Fruit fly (Drosophila melanogaster) whole organism, embryonic: ENCODE measurements around the gene CG32192.

ENCODE experiments used
- Bteb2 ChIP-seq: fragments of 200-800 bp; sonication (Bioruptor generic); optimal IDR thresholded peaks from 2 replicates; lab custom pipeline; 2016; ENCODE audit warnings: missing biosample characterization, missing genetic modification characterization
- CG10543 ChIP-seq: fragments of 200-800 bp; sonication (Bioruptor generic); optimal IDR thresholded peaks from 3 replicates; lab custom pipeline; 2017; ENCODE audit warnings: missing biosample characterization, mild to moderate bottlenecking, missing genetic modification characterization, moderate library complexity
- CG10654 ChIP-seq: fragments of 200-800 bp; sonication (Bioruptor generic); optimal IDR thresholded peaks from 2 replicates; lab custom pipeline; 2016; ENCODE audit warnings: missing biosample characterization, missing genetic modification characterization
- CG11560 ChIP-seq: fragments of 200-800 bp; sonication (Bioruptor generic); IDR thresholded peaks from 3 replicates; pipeline ENCODE4 v1.3.6; 2022; ENCODE audit warnings: missing biosample characterization, missing genetic modification characterization
- CG12236 ChIP-seq: fragments of 200-800 bp; sonication (Bioruptor generic); optimal IDR thresholded peaks from 2 replicates; lab custom pipeline; 2016; ENCODE audit warnings: missing biosample characterization, missing genetic modification characterization
- CG12659 ChIP-seq: fragments of 200-800 bp; sonication (Bioruptor generic); optimal IDR thresholded peaks from 3 replicates; lab custom pipeline; 2017; ENCODE audit warnings: mild to moderate bottlenecking, missing biosample characterization, missing genetic modification reagents, missing genetic modification characterization
- CG12769 ChIP-seq: fragments of 200-800 bp; sonication (Bioruptor generic); optimal IDR thresholded peaks from 2 replicates; lab custom pipeline; 2019; ENCODE audit warnings: missing biosample characterization, mild to moderate bottlenecking, missing genetic modification characterization, moderate library complexity
- CG12942 ChIP-seq: fragments of 200-800 bp; sonication (Bioruptor generic); optimal IDR thresholded peaks from 3 replicates; lab custom pipeline; 2016; ENCODE audit warnings: missing biosample characterization, missing genetic modification characterization
- CG14014 ChIP-seq: fragments of 200-800 bp; sonication (Bioruptor generic); IDR thresholded peaks from 2 replicates; pipeline ENCODE4 v1.3.6; 2022; ENCODE audit warnings: missing biosample characterization, missing genetic modification characterization
- CG15479 ChIP-seq: fragments of 200-800 bp; sonication (Bioruptor generic); optimal IDR thresholded peaks from 3 replicates; lab custom pipeline; 2019; ENCODE audit warnings: missing biosample characterization, mild to moderate bottlenecking, missing genetic modification characterization, moderate library complexity
- CG17568 ChIP-seq: fragments of 200-800 bp; sonication (Bioruptor generic); optimal IDR thresholded peaks from 2 replicates; lab custom pipeline; 2018; ENCODE audit warnings: missing biosample characterization, mild to moderate bottlenecking, missing genetic modification characterization, moderate library complexity
- CG18011 ChIP-seq: fragments of 200-800 bp; sonication (Bioruptor generic); optimal IDR thresholded peaks from 2 replicates; lab custom pipeline; 2017; ENCODE audit warnings: missing biosample characterization, missing genetic modification characterization, mild to moderate bottlenecking, moderate library complexity, missing genotype
- CG18599 ChIP-seq: fragments of 200-800 bp; sonication (Bioruptor generic); optimal IDR thresholded peaks from 3 replicates; lab custom pipeline; 2017; ENCODE audit warnings: missing biosample characterization, missing genetic modification characterization, mild to moderate bottlenecking, moderate library complexity, missing genetic modification reagents
- CG2199 ChIP-seq: fragments of 200-800 bp; sonication (Bioruptor generic); IDR thresholded peaks from 3 replicates; pipeline ENCODE4 v1.3.6; 2022; ENCODE audit warnings: missing biosample characterization, missing genetic modification characterization
- CG2875 ChIP-seq: fragments of 200-800 bp; sonication (Bioruptor generic); optimal IDR thresholded peaks from 2 replicates; lab custom pipeline; 2017; ENCODE audit warnings: missing biosample characterization, mild to moderate bottlenecking, missing genetic modification characterization, missing genetic modification reagents
- CG4424 ChIP-seq: fragments of 200-800 bp; sonication (Bioruptor generic); optimal IDR thresholded peaks from 3 replicates; lab custom pipeline; 2016; ENCODE audit warnings: missing biosample characterization, missing genetic modification characterization
- CG6765 ChIP-seq: fragments of 200-800 bp; sonication (Bioruptor generic); optimal IDR thresholded peaks from 3 replicates; lab custom pipeline; 2017; ENCODE audit warnings: missing biosample characterization, mild to moderate bottlenecking, missing genetic modification characterization
- CG6813 ChIP-seq: fragments of 200-800 bp; sonication (Bioruptor generic); optimal IDR thresholded peaks from 2 replicates; lab custom pipeline; 2017; ENCODE audit warnings: missing biosample characterization, missing genetic modification characterization, mild to moderate bottlenecking, moderate library complexity, missing genetic modification reagents
- CG7786 ChIP-seq: fragments of 200-800 bp; sonication (Bioruptor generic); optimal IDR thresholded peaks from 2 replicates; lab custom pipeline; 2016; ENCODE audit warnings: missing biosample characterization, missing genetic modification characterization
- CG7987 ChIP-seq: fragments of 200-800 bp; sonication (Bioruptor generic); optimal IDR thresholded peaks from 2 replicates; lab custom pipeline; 2018; ENCODE audit warnings: missing biosample characterization, mild to moderate bottlenecking, missing genetic modification characterization, moderate library complexity
- CG8290 ChIP-seq, 3 experiments: fragments of 200-800 bp; sonication (Bioruptor generic); optimal IDR thresholded peaks; 2 replicates each; lab custom pipeline; 2016 to 2019; ENCODE audit warnings: missing biosample characterization in 3 of 3, missing genetic modification characterization in 3 of 3, mild to moderate bottlenecking in 2 of 3, moderate library complexity in 1 of 3
- CG9876 ChIP-seq: fragments of 200-800 bp; sonication (Bioruptor generic); optimal IDR thresholded peaks from 2 replicates; lab custom pipeline; 2016; ENCODE audit warnings: missing biosample characterization, missing genetic modification characterization
- CG9932 ChIP-seq: fragments of 200-800 bp; sonication (Bioruptor generic); IDR thresholded peaks from 2 replicates; pipeline ENCODE4 v1.3.6; 2022; ENCODE audit warnings: missing biosample characterization, missing genetic modification characterization
- Fer1 ChIP-seq: fragments of 200-800 bp; sonication (Bioruptor generic); optimal IDR thresholded peaks from 2 replicates; lab custom pipeline; 2017; ENCODE audit warnings: missing biosample characterization, mild to moderate bottlenecking, missing genetic modification characterization
- HLH54F ChIP-seq: fragments of 200-800 bp; sonication (Bioruptor generic); optimal IDR thresholded peaks from 3 replicates; lab custom pipeline; 2016; ENCODE audit warnings: missing biosample characterization, missing genetic modification characterization
- HmgD ChIP-seq: fragments of 200-800 bp; sonication (Bioruptor generic); optimal IDR thresholded peaks from 3 replicates; lab custom pipeline; 2016; ENCODE audit warnings: missing biosample characterization, missing genetic modification characterization
- HmgZ ChIP-seq: fragments of 200-800 bp; sonication (Bioruptor generic); optimal IDR thresholded peaks from 2 replicates; lab custom pipeline; 2018; ENCODE audit warnings: missing biosample characterization, mild to moderate bottlenecking, missing genetic modification characterization
- Kr ChIP-seq: fragments of 200-800 bp; sonication (Bioruptor generic); optimal IDR thresholded peaks from 2 replicates; lab custom pipeline; 2017; ENCODE audit warnings: missing biosample characterization, mild to moderate bottlenecking, missing genetic modification characterization
- Lpt ChIP-seq: fragments of >200 bp; optimal IDR thresholded peaks from 2 replicates; lab custom pipeline; 2018; ENCODE audit warnings: missing biosample characterization, missing genetic modification characterization
- Med ChIP-seq: fragments of 200-800 bp; sonication (Bioruptor generic); peaks from one replicate; lab custom pipeline; 2016; ENCODE audit warnings: missing biosample characterization, missing genetic modification characterization, mild to moderate bottlenecking, inconsistent platforms, moderate library complexity
- Myb ChIP-seq: fragments of 200-800 bp; sonication (Bioruptor generic); optimal IDR thresholded peaks from 2 replicates; lab custom pipeline; 2016; ENCODE audit warnings: missing biosample characterization, missing genetic modification characterization
- Pdp1 ChIP-seq, 2 experiments: fragments of 200-800 bp; sonication (Bioruptor generic); optimal IDR thresholded peaks; 3 replicates each; lab custom pipeline; 2016; ENCODE audit warnings: missing biosample characterization in 2 of 2, missing genetic modification characterization in 2 of 2, mild to moderate bottlenecking in 1 of 2, moderate library complexity in 1 of 2
- Sin3A ChIP-seq: fragments of >200 bp; optimal IDR thresholded peaks from 2 replicates; lab custom pipeline; 2018
- btn ChIP-seq: fragments of 200-800 bp; sonication (Bioruptor generic); optimal IDR thresholded peaks from 2 replicates; lab custom pipeline; 2016; ENCODE audit warnings: missing biosample characterization, missing genetic modification characterization
- chinmo ChIP-seq: fragments of 200-800 bp; sonication (Bioruptor generic); IDR thresholded peaks from 4 replicates; pipeline ENCODE4 v1.3.6; 2022; ENCODE audit warnings: missing biosample characterization, missing genetic modification characterization; ENCODE audit not compliant: partially characterized antibody
- dan ChIP-seq: fragments of 200-800 bp; sonication (Bioruptor generic); IDR thresholded peaks from 2 replicates; pipeline ENCODE4 v1.3.6; 2022; ENCODE audit warnings: missing biosample characterization, missing genetic modification characterization
- dmrt11E ChIP-seq: fragments of 200-800 bp; sonication (Bioruptor generic); optimal IDR thresholded peaks from 3 replicates; lab custom pipeline; 2018; ENCODE audit warnings: missing biosample characterization, mild to moderate bottlenecking, missing genetic modification characterization, moderate library complexity
- en ChIP-seq: fragments of 200-800 bp; sonication (Bioruptor generic); optimal IDR thresholded peaks from 2 replicates; lab custom pipeline; 2016; ENCODE audit warnings: missing biosample characterization, missing genetic modification characterization
- her ChIP-seq: fragments of 200-800 bp; sonication (Bioruptor generic); optimal IDR thresholded peaks from 2 replicates; lab custom pipeline; 2016; ENCODE audit warnings: missing biosample characterization, missing genetic modification characterization
- hkb ChIP-seq, 2 experiments: fragments of 200-800 bp in 1 of 2; fragments of >200 bp in 1 of 2; sonication (Bioruptor generic) in 1 of 2; IDR thresholded peaks in 1 of 2; optimal IDR thresholded peaks in 1 of 2; 2 replicates each; pipeline versions ENCODE4 v1.3.6 to Lab custom; 2017 to 2022; ENCODE audit warnings: missing biosample characterization in 1 of 2, missing genetic modification characterization in 1 of 2
- jigr1 ChIP-seq: fragments of 200-800 bp; sonication (Bioruptor generic); IDR thresholded peaks from 3 replicates; pipeline ENCODE4 v1.3.6; 2022; ENCODE audit warnings: missing biosample characterization, missing genetic modification characterization
- lab ChIP-seq: fragments of 200-800 bp; sonication (Bioruptor generic); optimal IDR thresholded peaks from 3 replicates; lab custom pipeline; 2017; ENCODE audit warnings: missing biosample characterization, missing genetic modification characterization, mild to moderate bottlenecking, moderate library complexity, missing genetic modification reagents
- mirr ChIP-seq: fragments of 200-800 bp; sonication (Bioruptor generic); optimal IDR thresholded peaks from 3 replicates; lab custom pipeline; 2018; ENCODE audit warnings: missing biosample characterization, mild to moderate bottlenecking, missing genetic modification characterization
- sima ChIP-seq: fragments of 200-800 bp; sonication (Bioruptor generic); optimal IDR thresholded peaks from 2 replicates; lab custom pipeline; 2016; ENCODE audit warnings: missing biosample characterization, missing genetic modification characterization
- ssp ChIP-seq: fragments of 200-800 bp; sonication (Bioruptor generic); IDR thresholded peaks from 2 replicates; pipeline ENCODE4 v1.3.6; 2022; ENCODE audit warnings: missing biosample characterization, missing genetic modification characterization
- tap ChIP-seq: fragments of 200-800 bp; optimal IDR thresholded peaks from 3 replicates; lab custom pipeline; 2019; ENCODE audit warnings: missing biosample characterization, mild to moderate bottlenecking, missing genetic modification characterization, moderate library complexity
- trem ChIP-seq: fragments of 200-800 bp; optimal IDR thresholded peaks from 3 replicates; lab custom pipeline; 2019; ENCODE audit warnings: missing biosample characterization, mild to moderate bottlenecking, missing genetic modification characterization, moderate library complexity

CG32192 gene

dm6 chr3L:18002150-18002549 is 38.0 kb upstream of the CG32192 start (continued):
- TF ChIP-seq CG7786 (GFP tag; lab: Kevin White, UChicago) (no peak), CG15479 (GFP tag; lab: Kevin White, UChicago) (peak; percentile 43), CG10543 (GFP tag; lab: Kevin White, UChicago) (peak; percentile 61), CG12769 (no peak), sima (no peak), Pdp1 (GFP tag; optimal IDR thresholded peaks at IDR 0.05; lab: Kevin White, UChicago) (peak in 1 of 2 experiments; percentile 89), dmrt11E (tag; lab: Kevin White, UChicago) (no peak), CG18599 (GFP tag; lab: Kevin White, UChicago) (peak; percentile 39), HLH54F (GFP tag; lab: Kevin White, UChicago) (no peak), CG2199 (peak; percentile 69; the same call in 2 of the 3 replicates), CG6813 (GFP tag; lab: Kevin White, UChicago) (peak; percentile 15), mirr (GFP tag; lab: Kevin White, UChicago) (peak; percentile 63), CG17568 (GFP tag; lab: Kevin White, UChicago) (peak; percentile 16), chinmo (GFP tag; lab: Robert Waterston, UW) (peak; percentile 81; the same call in 2 of the 4 replicates), CG12659 (GFP tag; lab: Kevin White, UChicago) (peak; percentile 8), lab (peak; percentile 47), Fer1 (GFP tag; lab: Kevin White, UChicago) (peak; percentile 15), CG7987 (GFP tag; lab: Kevin White, UChicago) (peak; percentile 14)

- peak; percentile 47 for TF ChIP-seq lab
- peak; percentile 32 for TF ChIP-seq trem (tag; lab: Kevin White, UChicago)
- TF ChIP-seq Lpt (GFP tag; lab: Kevin White, UChicago), result no peak
- no peak for TF ChIP-seq CG9876 (GFP tag; lab: Kevin White, UChicago)
- TF ChIP-seq CG12942, result no peak
- no peak for TF ChIP-seq CG8290 (GFP tag; optimal IDR thresholded peaks at IDR 0.05; lab: Kevin White, UChicago)
- TF ChIP-seq CG8290 (tag; optimal IDR thresholded peaks at IDR 0.05; lab: Kevin White, UChicago), result peak in 1 of 2 experiments; percentile 52
- TF ChIP-seq dan (GFP tag; lab: Robert Waterston, UW), result no peak
- no peak for TF ChIP-seq Kr (GFP tag; lab: Kevin White, UChicago)
- no peak for TF ChIP-seq CG10654
- peak; percentile 40 for TF ChIP-seq tap (tag; lab: Kevin White, UChicago)
- TF ChIP-seq jigr1 (GFP tag; lab: Robert Waterston, UW), result no peak
- peak; percentile 32 for TF ChIP-seq HmgZ (tag; lab: Kevin White, UChicago)
- TF ChIP-seq CG4424 (GFP tag; lab: Kevin White, UChicago), result peak; percentile 33
- no peak for TF ChIP-seq btn
- no peak for TF ChIP-seq ssp (GFP tag; lab: Robert Waterston, UW)
- TF ChIP-seq CG9932 (GFP tag; lab: Robert Waterston, UW), result peak; percentile 35; the same call in 1 of the 2 replicates
- TF ChIP-seq CG12236, result no peak
- no peak for TF ChIP-seq hkb (optimal IDR thresholded peaks at IDR 0.05; lab: Kevin White, UChicago)
- no peak for TF ChIP-seq hkb (GFP tag; IDR thresholded peaks at IDR 0.05; lab: Robert Waterston, UW)
- no peak for TF ChIP-seq Bteb2 (GFP tag; lab: Kevin White, UChicago)
- TF ChIP-seq CG14014 (GFP tag; lab: Robert Waterston, UW), result peak; percentile 58
- no peak for TF ChIP-seq Myb (GFP tag; lab: Kevin White, UChicago)
- TF ChIP-seq HmgD (GFP tag; lab: Kevin White, UChicago), result no peak
- peak; percentile 40 for TF ChIP-seq CG6765 (GFP tag; lab: Kevin White, UChicago)
- no peak for TF ChIP-seq CG11560 (tag; lab: Robert Waterston, UW)
- no peak for TF ChIP-seq Sin3A
- no peak for TF ChIP-seq CG18011 (GFP tag; lab: Kevin White, UChicago)
- no peak for TF ChIP-seq CG2875 (GFP tag; lab: Kevin White, UChicago)
- no peak for TF ChIP-seq her
- TF ChIP-seq en (GFP tag; lab: Kevin White, UChicago), result no peak
- TF ChIP-seq Med (GFP tag; lab: Kevin White, UChicago), result peak; percentile 30
These were observed 36.9 kb upstream of the CG32192 start for dm6 chr3L:18003054-18003871.
